Worm (Caenorhabditis elegans): Measurements from ENCODE around the gene Y25C1A.6.

DNA sequence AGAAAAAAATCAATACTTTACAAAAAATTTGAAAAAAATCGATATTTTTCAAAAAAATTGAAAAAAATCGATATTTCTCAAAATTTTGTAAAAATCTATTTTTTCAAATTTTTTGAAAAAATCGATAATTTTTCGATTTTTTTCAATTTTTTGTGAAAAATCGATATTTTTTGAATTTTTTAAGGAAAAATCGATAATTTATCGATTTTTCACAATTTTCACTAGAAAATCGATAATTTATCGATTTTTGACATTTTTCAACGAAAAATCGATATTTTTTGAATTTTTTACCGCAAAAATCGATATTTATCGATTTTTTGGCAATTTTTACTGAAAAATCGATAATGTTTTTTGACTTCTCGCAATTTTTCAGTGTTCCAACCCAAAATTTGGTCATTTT is 2.5 kb downstream of the Y25C1A.6 start:
- TF ChIP-seq snpc-4 (tag; optimal IDR thresholded peaks at IDR 0.05) (no peak), nhr-77 (tag; optimal IDR thresholded peaks at IDR 0.05) (no peak), unc-62 (GFP tag; optimal IDR thresholded peaks at IDR 0.05) (no peak), nhr-11 (tag; optimal IDR thresholded peaks at IDR 0.05) (no peak), lin-39 (tag; optimal IDR thresholded peaks at IDR 0.05) (no peak)

All from whole organism, L3 larva.